Fruit fly (Drosophila melanogaster) whole organism, prepupa: ENCODE measurements around the gene RapGAP1.

Experiments
- Blimp-1 ChIP-seq: fragments of 200-800 bp; sonication (Bioruptor generic); optimal IDR thresholded peaks from 3 replicates; lab custom pipeline; 2017; ENCODE audit warnings: missing biosample characterization, missing genetic modification characterization, mild to moderate bottlenecking, moderate library complexity, missing genetic modification reagents
- CG10631 ChIP-seq: fragments of 200-800 bp; sonication (Bioruptor generic); optimal IDR thresholded peaks from 2 replicates; lab custom pipeline; 2016; ENCODE audit warnings: missing biosample characterization, missing genetic modification characterization
- CG10669 ChIP-seq: fragments of 200-800 bp; sonication (Bioruptor generic); optimal IDR thresholded peaks from 3 replicates; lab custom pipeline; 2018; ENCODE audit warnings: missing biosample characterization, mild to moderate bottlenecking, missing genetic modification characterization, moderate library complexity
- CG11294 ChIP-seq: fragments of 200-800 bp; sonication (Bioruptor generic); IDR thresholded peaks from 2 replicates; pipeline ENCODE4 v1.3.6; 2022; ENCODE audit warnings: missing biosample characterization, missing genetic modification characterization
- CG11762 ChIP-seq: fragments of 200-800 bp; sonication (Bioruptor generic); optimal IDR thresholded peaks from 3 replicates; lab custom pipeline; 2016; ENCODE audit warnings: missing biosample characterization, missing genetic modification characterization; ENCODE audit not compliant: insufficient read depth
- CG11902 ChIP-seq: fragments of 200-800 bp; sonication (Bioruptor generic); optimal IDR thresholded peaks from 3 replicates; lab custom pipeline; 2016; ENCODE audit warnings: missing biosample characterization, missing genetic modification characterization
- CG15336 ChIP-seq: fragments of 200-800 bp; sonication (Bioruptor generic); IDR thresholded peaks from 2 replicates; pipeline ENCODE4 v1.3.6; 2022; ENCODE audit warnings: missing biosample characterization, missing genetic modification characterization
- CG1621 ChIP-seq: fragments of 200-800 bp; sonication (Bioruptor generic); optimal IDR thresholded peaks from 3 replicates; lab custom pipeline; 2018; ENCODE audit warnings: missing biosample characterization, mild to moderate bottlenecking, missing genetic modification characterization
- CG16779 ChIP-seq: fragments of 200-800 bp; sonication (Bioruptor generic); optimal IDR thresholded peaks from 3 replicates; lab custom pipeline; 2017; ENCODE audit warnings: missing biosample characterization, mild to moderate bottlenecking, missing genetic modification characterization
- CG3032 ChIP-seq: fragments of 200-800 bp; optimal IDR thresholded peaks from 2 replicates; lab custom pipeline; 2019; ENCODE audit warnings: missing biosample characterization, mild to moderate bottlenecking, missing genetic modification characterization, moderate library complexity
- CG31627 ChIP-seq: fragments of 200-800 bp; sonication (Bioruptor generic); optimal IDR thresholded peaks from 3 replicates; lab custom pipeline; 2016; ENCODE audit warnings: missing biosample characterization, missing genetic modification characterization
- CG32006 ChIP-seq: fragments of 200-800 bp; sonication (Bioruptor generic); optimal IDR thresholded peaks from 3 replicates; lab custom pipeline; 2017; ENCODE audit warnings: missing biosample characterization, mild to moderate bottlenecking, missing genetic modification characterization
- CG34406 ChIP-seq: fragments of 200-800 bp; sonication (Bioruptor generic); optimal IDR thresholded peaks from 3 replicates; lab custom pipeline; 2016; ENCODE audit warnings: missing biosample characterization, missing genetic modification characterization
- CG3919 ChIP-seq: fragments of 200-800 bp; sonication (Bioruptor generic); optimal IDR thresholded peaks from 3 replicates; lab custom pipeline; 2016; ENCODE audit warnings: missing biosample characterization, missing genetic modification characterization
- CG4318 ChIP-seq: fragments of 200-800 bp; sonication (Bioruptor generic); optimal IDR thresholded peaks from 3 replicates; lab custom pipeline; 2017; ENCODE audit warnings: missing biosample characterization, mild to moderate bottlenecking, missing genetic modification characterization
- CG6163 ChIP-seq: fragments of 200-800 bp; sonication (Bioruptor generic); IDR thresholded peaks from 3 replicates; pipeline ENCODE4 v1.3.6; 2022; ENCODE audit warnings: missing biosample characterization, missing genetic modification characterization
- CG6276 ChIP-seq: fragments of 200-800 bp; sonication (Bioruptor generic); optimal IDR thresholded peaks from 2 replicates; lab custom pipeline; 2017; ENCODE audit warnings: missing biosample characterization, mild to moderate bottlenecking, missing genetic modification characterization
- CG6792 ChIP-seq: fragments of 200-800 bp; sonication (Bioruptor generic); optimal IDR thresholded peaks from 3 replicates; lab custom pipeline; 2016; ENCODE audit warnings: missing biosample characterization, missing genetic modification characterization
- CG6808 ChIP-seq: fragments of 200-800 bp; sonication (Bioruptor generic); optimal IDR thresholded peaks from 3 replicates; lab custom pipeline; 2017; ENCODE audit warnings: missing biosample characterization, missing genetic modification characterization, mild to moderate bottlenecking, moderate library complexity, missing genetic modification reagents
- CG6854 ChIP-seq: fragments of 200-800 bp; sonication (Bioruptor generic); optimal IDR thresholded peaks from 2 replicates; lab custom pipeline; 2017; ENCODE audit warnings: missing biosample characterization, mild to moderate bottlenecking, missing genetic modification characterization
- CG8119 ChIP-seq: fragments of 200-800 bp; sonication (Bioruptor generic); IDR thresholded peaks from 3 replicates; pipeline ENCODE4 v1.3.6; 2022; ENCODE audit warnings: missing biosample characterization, missing genetic modification characterization
- CG8319 ChIP-seq: fragments of 200-800 bp; sonication (Bioruptor generic); optimal IDR thresholded peaks from 3 replicates; lab custom pipeline; 2016; ENCODE audit warnings: missing biosample characterization, missing genetic modification characterization
- CG8632 ChIP-seq: fragments of 200-800 bp; sonication (Bioruptor generic); optimal IDR thresholded peaks from 3 replicates; lab custom pipeline; 2016; ENCODE audit warnings: missing biosample characterization, missing genetic modification characterization
- CG9139 ChIP-seq: fragments of 200-800 bp; sonication (Bioruptor generic); optimal IDR thresholded peaks from 3 replicates; lab custom pipeline; 2017; ENCODE audit warnings: missing biosample characterization, mild to moderate bottlenecking, missing genetic modification characterization
- Eip78C ChIP-seq: fragments of 200-800 bp; sonication (Bioruptor generic); peaks from one replicate; lab custom pipeline; 2016; ENCODE audit warnings: missing biosample characterization, missing genetic modification characterization
- Ets21C ChIP-seq: fragments of 200-800 bp; sonication (Bioruptor generic); optimal IDR thresholded peaks from 3 replicates; lab custom pipeline; 2016; ENCODE audit warnings: missing biosample characterization, missing genetic modification characterization
- Ets96B ChIP-seq: fragments of 200-800 bp; optimal IDR thresholded peaks from 2 replicates; lab custom pipeline; 2019; ENCODE audit warnings: missing biosample characterization, mild to moderate bottlenecking, missing genetic modification characterization, moderate library complexity
- Gug ChIP-seq: fragments of 200-800 bp; sonication (Bioruptor generic); IDR thresholded peaks from 2 replicates; pipeline ENCODE4 v1.3.6; 2022; ENCODE audit warnings: missing biosample characterization, missing genetic modification characterization
- Hr38 ChIP-seq: sonication (Bioruptor generic); optimal IDR thresholded peaks from 2 replicates; lab custom pipeline; 2016; ENCODE audit warnings: missing biosample characterization, missing genetic modification characterization
- Hr39 ChIP-seq: fragments of 200-800 bp; sonication (Bioruptor generic); optimal IDR thresholded peaks from 2 replicates; lab custom pipeline; 2016; ENCODE audit warnings: missing biosample characterization, missing genetic modification characterization
- Lpt ChIP-seq: fragments of 200-800 bp; sonication (Bioruptor generic); optimal IDR thresholded peaks from 3 replicates; lab custom pipeline; 2016; ENCODE audit warnings: missing biosample characterization, missing genetic modification characterization
- Met ChIP-seq: fragments of 200-800 bp; sonication (Bioruptor generic); optimal IDR thresholded peaks from 3 replicates; lab custom pipeline; 2016; ENCODE audit warnings: missing biosample characterization, missing genetic modification characterization
- OdsH ChIP-seq: fragments of 200-800 bp; sonication (Bioruptor generic); optimal IDR thresholded peaks from 3 replicates; lab custom pipeline; 2016; ENCODE audit warnings: missing biosample characterization, missing genetic modification characterization
- Sox102F ChIP-seq: fragments of 200-800 bp; sonication (Bioruptor generic); optimal IDR thresholded peaks from 2 replicates; lab custom pipeline; 2016; ENCODE audit warnings: missing biosample characterization, mild to moderate bottlenecking, missing genetic modification characterization
- Sox15 ChIP-seq: fragments of 200-800 bp; sonication (Bioruptor generic); optimal IDR thresholded peaks from 3 replicates; lab custom pipeline; 2016; ENCODE audit warnings: missing biosample characterization, missing genetic modification characterization
- achi ChIP-seq: fragments of 200-800 bp; sonication (Bioruptor generic); optimal IDR thresholded peaks from 3 replicates; lab custom pipeline; 2016; ENCODE audit warnings: missing biosample characterization, missing genetic modification characterization
- acj6 ChIP-seq: fragments of 200-800 bp; sonication (Bioruptor generic); optimal IDR thresholded peaks from 3 replicates; lab custom pipeline; 2016; ENCODE audit warnings: missing biosample characterization, missing genetic modification characterization
- cyc ChIP-seq: fragments of 200-800 bp; sonication (Bioruptor generic); optimal IDR thresholded peaks from 3 replicates; lab custom pipeline; 2016; ENCODE audit warnings: missing biosample characterization, missing genetic modification characterization
- dsx ChIP-seq: fragments of 200-800 bp; optimal IDR thresholded peaks from 3 replicates; lab custom pipeline; 2019; ENCODE audit warnings: missing biosample characterization, mild to moderate bottlenecking, missing genetic modification characterization, moderate library complexity; ENCODE audit not compliant: poor library complexity, severe bottlenecking
- eg ChIP-seq: fragments of 200-800 bp; sonication (Bioruptor generic); IDR thresholded peaks from 3 replicates; pipeline ENCODE4 v1.3.6; 2022; ENCODE audit warnings: missing biosample characterization, missing genetic modification characterization
- esn ChIP-seq: fragments of 200-800 bp; sonication (Bioruptor generic); optimal IDR thresholded peaks from 2 replicates; lab custom pipeline; 2016; ENCODE audit warnings: missing biosample characterization, mild to moderate bottlenecking, missing genetic modification characterization, moderate library complexity
- fd59A ChIP-seq: fragments of 200-800 bp; sonication (Bioruptor generic); optimal IDR thresholded peaks from 2 replicates; lab custom pipeline; 2017; ENCODE audit warnings: missing biosample characterization, mild to moderate bottlenecking, missing genetic modification characterization, missing genetic modification reagents
- fd85E ChIP-seq: fragments of 200-800 bp; sonication (Bioruptor generic); optimal IDR thresholded peaks from 3 replicates; lab custom pipeline; 2016; ENCODE audit warnings: missing biosample characterization, missing genetic modification characterization
- lz ChIP-seq: fragments of 200-800 bp; sonication (Bioruptor generic); optimal IDR thresholded peaks from 3 replicates; lab custom pipeline; 2016; ENCODE audit warnings: missing biosample characterization, missing genetic modification characterization
- net ChIP-seq: fragments of 200-800 bp; sonication (Bioruptor generic); optimal IDR thresholded peaks from 3 replicates; lab custom pipeline; 2016; ENCODE audit warnings: missing biosample characterization, missing genetic modification characterization
- pdm3 ChIP-seq: fragments of 200-800 bp; sonication (Bioruptor generic); optimal IDR thresholded peaks from 3 replicates; lab custom pipeline; 2016; ENCODE audit warnings: missing biosample characterization, missing genetic modification characterization
- salr ChIP-seq, 2 experiments: fragments of 200-800 bp; sonication (Bioruptor generic); optimal IDR thresholded peaks; 3 replicates each; lab custom pipeline; 2016 to 2018; ENCODE audit warnings: missing biosample characterization in 2 of 2, missing genetic modification characterization in 2 of 2, mild to moderate bottlenecking in 1 of 2
- spab ChIP-seq: fragments of 200-800 bp; sonication (Bioruptor generic); optimal IDR thresholded peaks from 2 replicates; lab custom pipeline; 2017; ENCODE audit warnings: missing biosample characterization, mild to moderate bottlenecking, missing genetic modification characterization, missing genetic modification reagents
- ss ChIP-seq, 2 experiments: fragments of 200-800 bp; sonication (Bioruptor generic); optimal IDR thresholded peaks; 2 replicates in 1 of 2; 3 replicates in 1 of 2; lab custom pipeline; 2017 to 2018; ENCODE audit warnings: mild to moderate bottlenecking in 2 of 2, missing biosample characterization in 2 of 2, missing genetic modification characterization in 2 of 2, moderate library complexity in 1 of 2
- svp ChIP-seq: fragments of 200-800 bp; sonication (Bioruptor generic); peaks from one replicate; lab custom pipeline; 2016; ENCODE audit warnings: missing biosample characterization, missing genetic modification characterization
- topi ChIP-seq: fragments of 200-800 bp; sonication (Bioruptor generic); optimal IDR thresholded peaks from 3 replicates; lab custom pipeline; 2016; ENCODE audit warnings: missing biosample characterization, missing genetic modification characterization
- vri ChIP-seq: fragments of 200-800 bp; sonication (Bioruptor generic); optimal IDR thresholded peaks from 3 replicates; lab custom pipeline; 2016; ENCODE audit warnings: missing biosample characterization, mild to moderate bottlenecking, missing genetic modification characterization

The RapGAP1 gene

DNA sequence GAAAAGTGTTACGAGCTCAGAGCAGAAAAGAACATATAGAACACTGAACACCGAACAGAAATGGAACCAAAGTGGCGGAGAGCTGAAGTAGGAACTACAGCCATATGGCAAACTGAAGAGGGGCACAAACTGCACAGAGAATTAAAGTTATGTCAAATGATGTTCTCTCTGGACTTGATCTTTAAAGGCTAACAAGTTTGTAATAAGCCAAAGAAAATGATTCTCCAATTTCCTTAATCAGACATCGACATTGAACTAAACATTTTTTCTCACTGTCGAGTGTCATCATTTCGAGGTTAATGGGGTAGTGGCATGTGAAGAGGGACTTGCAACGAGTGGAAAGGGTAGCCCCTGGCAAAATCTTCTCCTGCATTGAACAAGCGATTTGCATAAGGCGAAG, 75.1 kb downstream of the RapGAP1 start:
- peak; percentile 64 for TF ChIP-seq CG6792
- peak; percentile 58 for TF ChIP-seq Sox102F (GFP tag; lab: Kevin White, UChicago)
- peak; percentile 62; the same call in 2 of the 3 replicates for TF ChIP-seq CG8119 (GFP tag; lab: Robert Waterston, UW)
- peak; percentile 53 for TF ChIP-seq net (GFP tag; lab: Kevin White, UChicago)
- no peak for TF ChIP-seq Blimp-1 (GFP tag; lab: Kevin White, UChicago)
- TF ChIP-seq Hr38 (GFP tag; lab: Kevin White, UChicago): no peak
- peak; percentile 74 for TF ChIP-seq esn (GFP tag; lab: Kevin White, UChicago)
- TF ChIP-seq CG9139 (GFP tag; lab: Kevin White, UChicago): peak; percentile 23
- TF ChIP-seq fd59A: peak; percentile 49
- peak; percentile 53 for TF ChIP-seq CG34406 (GFP tag; lab: Kevin White, UChicago)
- peak; percentile 42 for TF ChIP-seq CG8632 (GFP tag; lab: Kevin White, UChicago)
- TF ChIP-seq Sox15 (GFP tag; lab: Kevin White, UChicago): peak; percentile 4
- TF ChIP-seq CG11762 (GFP tag; lab: Kevin White, UChicago): peak; percentile 50
- TF ChIP-seq CG6854: no peak
- TF ChIP-seq Lpt (GFP tag; lab: Kevin White, UChicago): peak; percentile 52
- peak; percentile 36 for TF ChIP-seq achi (GFP tag; lab: Kevin White, UChicago)
- peak; percentile 13 for TF ChIP-seq vri
- TF ChIP-seq CG11294: no peak; the same call in 1 of the 2 replicates
- peak; percentile 57 for TF ChIP-seq cyc (GFP tag; lab: Kevin White, UChicago)
- peak; percentile 53 for TF ChIP-seq CG8319 (GFP tag; lab: Kevin White, UChicago)
- TF ChIP-seq CG3919 (GFP tag; lab: Kevin White, UChicago): peak; percentile 76
- TF ChIP-seq CG15336 (GFP tag; lab: Robert Waterston, UW): peak; percentile 49; the same call in 1 of the 2 replicates
- TF ChIP-seq pdm3 (GFP tag; lab: Kevin White, UChicago): peak; percentile 70
- TF ChIP-seq Hr39: peak; percentile 61
- peak; percentile 80 for TF ChIP-seq svp (GFP tag; lab: Kevin White, UChicago)
- peak; percentile 55 for TF ChIP-seq CG31627 (GFP tag; lab: Kevin White, UChicago)
- TF ChIP-seq salr (GFP tag; optimal IDR thresholded peaks at IDR 0.05; lab: Kevin White, UChicago): peak; percentile 25 to 47
- TF ChIP-seq spab (GFP tag; lab: Kevin White, UChicago): peak; percentile 73
- TF ChIP-seq eg (GFP tag; lab: Robert Waterston, UW): peak; percentile 59; the same call in 2 of the 3 replicates
- TF ChIP-seq Ets21C (GFP tag; lab: Kevin White, UChicago): peak; percentile 33
- peak; percentile 8 for TF ChIP-seq CG11902 (GFP tag; lab: Kevin White, UChicago)
- TF ChIP-seq fd85E (GFP tag; lab: Kevin White, UChicago): no peak
- TF ChIP-seq CG10631 (GFP tag; lab: Kevin White, UChicago): peak; percentile 70
- peak; percentile 69 for TF ChIP-seq Met (GFP tag; lab: Kevin White, UChicago)
- peak; percentile 66 for TF ChIP-seq dsx (GFP tag; lab: Kevin White, UChicago)
- peak; percentile 49 for TF ChIP-seq CG32006 (GFP tag; lab: Kevin White, UChicago)
- TF ChIP-seq CG16779 (tag; lab: Kevin White, UChicago): no peak
- no peak for TF ChIP-seq CG4318
- peak; percentile 72 for TF ChIP-seq Ets96B (tag; lab: Kevin White, UChicago)
- TF ChIP-seq CG6808 (GFP tag; lab: Kevin White, UChicago): peak; percentile 65
- peak; percentile 68 for TF ChIP-seq CG1621 (tag; lab: Kevin White, UChicago)
- peak; percentile 65 for TF ChIP-seq acj6 (GFP tag; lab: Kevin White, UChicago)
- TF ChIP-seq Gug: 0 out of 2 replicates have a peak, but pooled peaks have one; percentile 20
- peak; percentile 83 for TF ChIP-seq CG6163 (GFP tag; lab: Robert Waterston, UW)
- TF ChIP-seq CG10669: peak; percentile 81
- peak; percentile 94 for TF ChIP-seq Eip78C (GFP tag; lab: Kevin White, UChicago)
- peak; percentile 71 for TF ChIP-seq CG3032 (tag; lab: Kevin White, UChicago)
- TF ChIP-seq topi (GFP tag; lab: Kevin White, UChicago): peak; percentile 68
- TF ChIP-seq CG6276 (GFP tag; lab: Kevin White, UChicago): peak; percentile 14
- TF ChIP-seq OdsH (GFP tag; lab: Kevin White, UChicago): peak; percentile 54
- TF ChIP-seq ss (GFP tag; optimal IDR thresholded peaks at IDR 0.05; lab: Kevin White, UChicago): peak; percentile 65 to 69
- peak; percentile 58 for TF ChIP-seq lz
